Worm (Caenorhabditis elegans) whole organism, midembryonic: Measurements from ENCODE around the gene dpy-28.
"Not testable (repeated sequence)": the region's sequence is repeated elsewhere in the genome, so short reads cannot be mapped to it uniquely, and the experiment has no call there.

Experiments
- T22C8.4 ChIP-seq: fragments of 200-800 bp; sonication (Bioruptor generic); IDR thresholded peaks from 2 replicates; pipeline ENCODE4 v1.3.6; 2022; ENCODE audit warnings: missing genetic modification characterization, missing compliant biosample characterization
- cog-1 ChIP-seq: sonication (generic microtip); optimal IDR thresholded peaks from 2 replicates; lab custom pipeline; 2016; ENCODE audit warnings: missing genetic modification characterization, missing compliant biosample characterization
- flt-1 ChIP-seq: fragments of 200-800 bp; sonication (Bioruptor generic); IDR thresholded peaks from 2 replicates; pipeline ENCODE4 v1.3.6; 2022; ENCODE audit warnings: missing genetic modification characterization, missing compliant biosample characterization
- klf-2 ChIP-seq: fragments of 200-800 bp; sonication (Bioruptor generic); conservative IDR thresholded peaks from 2 replicates; pipeline ENCODE4 v1.3.6; 2022; ENCODE audit warnings: missing genetic modification reagents, missing genetic modification characterization, missing compliant biosample characterization
- med-1 ChIP-seq: sonication (generic microtip); optimal IDR thresholded peaks from 2 replicates; lab custom pipeline; 2017; ENCODE audit warnings: missing genetic modification characterization, mild to moderate bottlenecking, missing compliant biosample characterization, antibody characterized with exemption, missing genetic modification reagents; ENCODE audit not compliant: insufficient read depth
- ref-1 ChIP-seq: fragments of 200-800 bp; sonication (Bioruptor generic); conservative IDR thresholded peaks from 2 replicates; pipeline ENCODE4 v1.3.6; 2022; ENCODE audit warnings: missing genetic modification reagents, missing genetic modification characterization, missing compliant biosample characterization
- tab-1 ChIP-seq: fragments of 200-800 bp; sonication (Bioruptor generic); IDR thresholded peaks from 2 replicates; pipeline ENCODE4 v1.3.6; 2022; ENCODE audit warnings: missing genetic modification characterization, missing compliant biosample characterization
- ztf-23 ChIP-seq: fragments of 200-800 bp; sonication (Bioruptor generic); IDR thresholded peaks from 2 replicates; pipeline ENCODE4 v1.3.6; 2022; ENCODE audit warnings: missing genetic modification reagents, missing genetic modification characterization, missing compliant biosample characterization
- ztf-29 ChIP-seq: fragments of 200-800 bp; sonication (Bioruptor generic); IDR thresholded peaks from 2 replicates; pipeline ENCODE4 v1.3.6; 2022; ENCODE audit warnings: missing genetic modification reagents, missing genetic modification characterization, missing compliant biosample characterization

Gene dpy-28

DNA sequence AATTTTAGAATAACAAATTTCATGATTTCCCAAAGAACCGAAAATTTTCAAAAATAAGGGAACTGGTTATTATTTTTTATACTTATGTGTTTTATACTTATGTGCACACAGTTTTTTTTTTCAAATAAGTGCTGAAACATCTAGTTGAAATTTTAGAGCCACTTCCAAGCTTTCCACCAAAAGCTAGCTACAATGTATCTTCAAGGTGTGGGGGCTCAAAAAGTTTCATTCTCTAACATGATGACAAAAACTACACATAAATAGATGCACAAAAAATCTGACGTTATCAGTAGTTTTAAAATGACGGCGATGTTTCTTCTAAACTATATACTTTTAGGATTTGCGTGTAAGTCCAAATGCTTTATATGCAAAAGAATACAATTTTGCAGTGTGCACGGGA lies 31.1 kb downstream of the dpy-28 start, which contains the start of gene clec-163:
Gene clec-163 (plus strand): TSS at position 301 of the 400 bp plus-strand sequence.
- TF ChIP-seq T22C8.4 (GFP tag; lab: Robert Waterston, UW) (no peak), flt-1 (GFP tag; lab: Robert Waterston, UW) (no peak), cog-1 (tag; lab: Kevin White, UChicago) (no peak), ref-1 (GFP tag; lab: Robert Waterston, UW) (no peak), med-1 (GFP tag; lab: Kevin White, UChicago) (no peak), klf-2 (no peak), ztf-23 (no peak), ztf-29 (GFP tag; lab: Robert Waterston, UW) (no peak), tab-1 (GFP tag; lab: Robert Waterston, UW) (no peak)

DNA sequence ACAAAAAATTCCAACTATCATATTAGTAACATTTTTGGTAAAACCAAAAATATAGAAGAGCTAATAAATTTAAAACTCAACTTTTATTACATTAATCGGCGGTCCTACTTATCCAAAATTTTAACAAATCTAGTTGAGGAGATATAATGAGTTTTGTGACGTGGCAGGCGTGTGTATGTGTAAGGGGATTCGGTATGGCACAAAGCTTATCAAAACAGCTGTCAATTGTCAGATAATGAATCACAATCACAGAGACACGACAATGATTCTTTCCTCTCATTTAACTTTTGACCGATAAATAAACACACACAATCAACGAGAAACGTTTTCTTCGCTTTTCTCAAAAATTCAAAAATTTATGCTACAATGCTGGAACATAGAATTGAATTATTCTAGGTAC lies 39.1 kb downstream of the dpy-28 start, which contains the start of gene K11D9.3:
Gene K11D9.3 (minus strand): TSS at position 181 of the 400 bp plus-strand sequence.
- TF ChIP-seq ref-1 (GFP tag; lab: Robert Waterston, UW) (no peak), tab-1 (GFP tag; lab: Robert Waterston, UW) (no peak), med-1 (GFP tag; lab: Kevin White, UChicago) (no peak), cog-1 (tag; lab: Kevin White, UChicago) (no peak), flt-1 (GFP tag; lab: Robert Waterston, UW) (no peak), klf-2 (no peak), ztf-29 (GFP tag; lab: Robert Waterston, UW) (no peak), T22C8.4 (GFP tag; lab: Robert Waterston, UW) (no peak), ztf-23 (no peak)

DNA sequence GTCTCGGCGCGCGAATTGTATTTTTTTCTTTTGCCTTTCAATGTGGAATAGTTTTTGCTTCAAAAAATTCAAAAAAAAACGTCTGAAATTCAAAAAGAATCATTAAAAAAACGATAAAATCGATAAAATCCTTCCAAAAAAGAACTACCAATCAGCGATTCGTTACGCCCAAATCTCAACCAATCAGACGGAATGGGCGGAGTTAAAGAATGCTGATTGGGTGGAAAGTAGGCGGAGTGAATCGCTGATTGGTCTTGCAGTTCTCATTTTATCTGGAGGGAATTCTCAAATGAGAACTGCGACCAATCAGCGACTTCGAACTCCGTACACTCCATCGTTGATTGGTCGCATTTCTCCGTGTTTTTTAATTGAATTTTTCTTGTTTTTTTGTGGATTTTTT lies 42.2 kb downstream of the dpy-28 start:
- TF ChIP-seq cog-1 (tag; lab: Kevin White, UChicago) = no peak
- TF ChIP-seq tab-1 (GFP tag; lab: Robert Waterston, UW) = no peak
- no peak for TF ChIP-seq ztf-29 (GFP tag; lab: Robert Waterston, UW)
- no peak for TF ChIP-seq T22C8.4 (GFP tag; lab: Robert Waterston, UW)
- no peak for TF ChIP-seq klf-2
- TF ChIP-seq flt-1 (GFP tag; lab: Robert Waterston, UW) = no peak
- no peak for TF ChIP-seq ztf-23
- TF ChIP-seq med-1 (GFP tag; lab: Kevin White, UChicago) = no peak
- no peak for TF ChIP-seq ref-1 (GFP tag; lab: Robert Waterston, UW)

DNA sequence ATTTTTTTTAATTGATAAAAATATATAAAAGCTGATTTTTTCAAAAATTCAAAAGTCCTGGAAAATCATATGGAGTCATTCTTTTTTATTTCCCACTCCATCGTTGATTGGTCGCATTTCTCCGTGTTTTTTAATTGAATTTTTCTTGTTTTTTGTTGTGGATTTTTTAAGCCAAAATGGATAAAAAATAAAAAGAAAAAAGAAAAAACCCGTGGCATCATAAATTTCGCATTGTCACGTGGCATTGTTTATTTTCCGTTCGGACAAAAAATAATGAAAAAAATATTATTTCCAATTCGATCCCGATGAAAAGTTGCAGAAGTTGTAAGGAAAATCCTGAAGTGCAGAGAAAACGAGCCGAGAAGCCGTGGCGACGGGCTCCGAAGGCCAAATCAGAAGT lies 42.7 kb downstream of the dpy-28 start, which contains the start of gene klp-7:
Gene klp-7 (plus strand): TSS at position 301 of the 400 bp plus-strand sequence.
- not testable (repeated sequence) for TF ChIP-seq flt-1 (GFP tag; lab: Robert Waterston, UW); cog-1 (tag; lab: Kevin White, UChicago); T22C8.4 (GFP tag; lab: Robert Waterston, UW)

DNA sequence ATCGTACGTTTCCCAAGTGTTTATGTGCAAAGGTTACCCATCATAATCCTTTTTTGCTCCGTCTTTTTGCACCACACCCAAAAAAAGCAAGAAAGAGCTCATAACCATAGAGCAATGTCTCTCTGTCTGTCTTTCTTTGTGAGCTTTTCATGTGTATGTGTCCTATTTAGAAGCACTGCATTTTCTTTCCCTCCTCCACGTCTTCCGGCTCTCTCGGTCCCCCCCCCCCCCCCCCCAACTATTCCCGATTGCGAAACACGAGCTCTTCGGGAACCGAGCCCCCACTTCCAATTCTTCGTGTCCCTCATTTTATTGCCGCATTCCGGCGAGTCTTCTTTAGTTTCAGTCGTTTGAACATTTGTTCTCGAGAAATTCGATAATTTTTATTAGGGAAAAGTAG lies 43.9 kb downstream of the dpy-28 start:
- no peak for TF ChIP-seq flt-1 (GFP tag; lab: Robert Waterston, UW)
- TF ChIP-seq T22C8.4 (GFP tag; lab: Robert Waterston, UW) = no peak
- no peak for TF ChIP-seq ztf-29 (GFP tag; lab: Robert Waterston, UW)
- no peak for TF ChIP-seq ztf-23
- TF ChIP-seq tab-1 (GFP tag; lab: Robert Waterston, UW) = no peak
- TF ChIP-seq ref-1 (GFP tag; lab: Robert Waterston, UW) = no peak
- no peak for TF ChIP-seq cog-1 (tag; lab: Kevin White, UChicago)
- TF ChIP-seq med-1 (GFP tag; lab: Kevin White, UChicago) = no peak
- TF ChIP-seq klf-2 = no peak

DNA sequence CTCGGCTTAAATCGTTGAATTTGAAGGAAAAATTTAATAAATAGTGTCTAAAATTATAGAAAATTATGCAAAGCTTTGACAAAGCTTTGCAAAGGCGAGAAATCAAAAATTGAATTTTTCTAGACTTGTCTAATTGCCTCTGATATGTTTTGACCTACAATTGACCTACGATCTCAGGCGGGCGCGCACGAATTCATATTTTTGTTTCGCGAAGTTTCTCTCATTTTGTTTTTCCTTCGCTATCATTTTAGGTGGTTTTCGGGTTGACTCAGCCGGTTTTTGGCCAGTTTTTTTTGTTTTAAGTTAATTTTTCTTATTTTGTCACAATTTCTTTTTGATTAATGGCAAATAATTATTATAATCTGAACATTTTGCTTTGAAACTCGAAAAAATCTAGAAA lies 44.3 kb downstream of the dpy-28 start:
- TF ChIP-seq T22C8.4 (GFP tag; lab: Robert Waterston, UW) (no peak), klf-2 (no peak), ref-1 (GFP tag; lab: Robert Waterston, UW) (no peak), flt-1 (GFP tag; lab: Robert Waterston, UW) (no peak), ztf-23 (no peak), ztf-29 (GFP tag; lab: Robert Waterston, UW) (no peak), med-1 (GFP tag; lab: Kevin White, UChicago) (no peak)

DNA sequence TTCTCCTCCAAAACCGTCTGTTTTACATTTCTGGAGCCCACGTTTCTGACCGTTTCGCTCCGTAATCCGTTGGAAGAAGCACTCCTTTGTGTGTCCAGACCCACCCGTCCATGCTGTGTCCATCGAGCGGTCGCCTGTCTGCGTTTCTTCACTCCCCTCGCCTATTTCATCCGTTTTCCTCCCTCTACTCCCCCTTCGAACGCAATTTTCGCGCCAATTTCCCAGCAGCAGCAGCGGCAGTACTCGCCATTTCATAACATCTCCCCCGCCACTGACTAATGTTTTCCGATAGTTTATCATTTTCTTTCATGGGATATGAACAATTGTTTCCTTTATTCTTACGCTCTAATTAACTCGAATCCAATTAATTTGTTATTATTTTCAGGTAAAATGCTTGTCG lies 45.0 kb downstream of the dpy-28 start:
- no peak for TF ChIP-seq ztf-29 (GFP tag; lab: Robert Waterston, UW)
- TF ChIP-seq ztf-23 = peak; percentile 68; the same call in 1 of the 2 replicates
- 0 out of 2 replicates have a peak, but pooled peaks have one; percentile 36 for TF ChIP-seq tab-1 (GFP tag; lab: Robert Waterston, UW)

DNA sequence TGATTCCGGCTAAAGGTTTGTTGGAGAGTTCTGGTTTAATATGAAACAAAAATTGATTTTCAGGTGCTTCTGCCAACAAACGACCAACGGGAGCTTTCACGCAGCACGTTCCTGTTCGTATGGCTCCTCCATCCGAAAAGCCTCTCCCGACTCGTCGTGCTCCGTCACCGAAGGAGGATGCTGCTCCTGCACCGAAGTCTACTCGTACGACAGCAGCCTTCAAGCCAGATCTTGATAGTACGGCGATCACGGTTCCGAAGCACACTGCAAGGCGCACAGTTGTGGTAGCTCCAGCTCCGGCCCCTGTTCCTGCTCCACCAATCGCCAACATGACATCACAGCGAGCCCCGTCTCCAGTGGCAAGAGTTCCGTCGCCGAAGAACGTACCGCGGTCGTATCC lies 45.9 kb downstream of the dpy-28 start:
- no peak for TF ChIP-seq tab-1 (GFP tag; lab: Robert Waterston, UW)
- no peak for TF ChIP-seq cog-1 (tag; lab: Kevin White, UChicago)
- no peak for TF ChIP-seq T22C8.4 (GFP tag; lab: Robert Waterston, UW)
- no peak for TF ChIP-seq ztf-23

DNA sequence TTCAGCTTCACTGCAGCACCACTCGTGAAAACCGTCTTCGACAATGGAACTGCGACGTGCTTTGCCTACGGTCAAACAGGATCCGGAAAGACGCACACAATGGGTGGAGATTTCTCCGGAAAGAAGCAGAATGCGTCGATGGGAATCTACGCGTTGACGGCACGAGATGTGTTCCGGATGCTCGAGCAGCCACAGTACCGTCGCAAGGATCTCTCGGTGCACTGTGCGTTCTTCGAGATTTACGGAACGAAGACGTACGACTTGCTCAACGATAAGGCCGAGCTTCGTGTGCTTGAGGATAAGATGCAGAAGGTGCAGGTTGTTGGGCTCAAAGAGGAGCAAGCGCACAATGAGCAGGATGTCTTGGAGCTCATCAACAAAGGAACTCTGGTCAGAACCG lies 46.6 kb downstream of the dpy-28 start:
- TF ChIP-seq ztf-23 = no peak
- TF ChIP-seq T22C8.4 (GFP tag; lab: Robert Waterston, UW) = no peak
- no peak for TF ChIP-seq med-1 (GFP tag; lab: Kevin White, UChicago)
- no peak for TF ChIP-seq cog-1 (tag; lab: Kevin White, UChicago)
- TF ChIP-seq flt-1 (GFP tag; lab: Robert Waterston, UW) = no peak
- TF ChIP-seq ztf-29 (GFP tag; lab: Robert Waterston, UW) = no peak
- no peak for TF ChIP-seq ref-1 (GFP tag; lab: Robert Waterston, UW)
- no peak for TF ChIP-seq klf-2
- TF ChIP-seq tab-1 (GFP tag; lab: Robert Waterston, UW) = no peak

DNA sequence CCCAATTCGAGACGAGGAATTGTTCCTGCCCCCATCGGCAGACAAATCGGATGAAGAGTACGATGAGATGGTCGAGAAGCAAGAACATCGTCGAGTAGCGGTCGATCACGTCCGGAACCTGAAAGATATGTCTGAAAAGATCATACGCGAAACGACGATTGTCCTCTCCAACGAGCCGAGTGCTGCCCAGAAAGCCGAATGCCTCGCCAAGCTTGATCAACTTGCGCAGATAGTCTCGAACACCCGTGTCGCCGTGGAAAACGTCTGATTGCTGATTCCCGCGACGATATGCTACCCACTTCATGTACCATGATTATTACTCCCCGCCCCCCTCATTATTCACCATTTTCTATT lies 47.5 kb downstream of the dpy-28 start:
- TF ChIP-seq flt-1 (GFP tag; lab: Robert Waterston, UW) (no peak), klf-2 (no peak), tab-1 (GFP tag; lab: Robert Waterston, UW) (no peak), med-1 (GFP tag; lab: Kevin White, UChicago) (no peak), T22C8.4 (GFP tag; lab: Robert Waterston, UW) (no peak), ztf-23 (no peak), ref-1 (GFP tag; lab: Robert Waterston, UW) (no peak), cog-1 (tag; lab: Kevin White, UChicago) (no peak)
